1 fruit fly cellular context compared by ENCODE assay signal in genomic region chr2L:4346619-4347310, dm6.
TF ChIP-seq lines count a peak whose summit lies in the region.

No protein-coding gene starts in this region.

TF ChIP-seq in whole organism, embryonic, 481 proteins besides CTCF, POLR2A, EP300 and RAD21 (continued from another document):
- peak; percentile 45 for TF ChIP-seq CG13287 (GFP tag; IDR thresholded peaks at IDR 0.05; lab: Robert Waterston, UW; ENCODE audit: partially characterized antibody)
- TF ChIP-seq pita (GFP tag; optimal IDR thresholded peaks at IDR 0.05; lab: Kevin White, UChicago), result no peak
- TF ChIP-seq rib (GFP tag; IDR thresholded peaks at IDR 0.05; lab: Robert Waterston, UW), result peak; percentile 35; the same call in 1 of the 2 replicates
- TF ChIP-seq Scr (GFP tag; IDR thresholded peaks at IDR 0.05; lab: Robert Waterston, UW; ENCODE audit: partially characterized antibody), result 0 out of 2 replicates have a peak, but pooled peaks have one; percentile 9
- no peak for TF ChIP-seq CG33557 (GFP tag; optimal IDR thresholded peaks at IDR 0.05; lab: Kevin White, UChicago)
- TF ChIP-seq cad (GFP tag; optimal IDR thresholded peaks at IDR 0.05; lab: Kevin White, UChicago), result peak; percentile 86
- peak in 1 of 3 experiments; percentile 77 for TF ChIP-seq Stat92E (GFP tag; optimal IDR thresholded peaks at IDR 0.05; lab: Kevin White, UChicago)
- TF ChIP-seq CG8478 (optimal IDR thresholded peaks at IDR 0.05; lab: Kevin White, UChicago), result no peak
- TF ChIP-seq Bgb (GFP tag; IDR thresholded peaks at IDR 0.05; lab: Robert Waterston, UW; ENCODE audit: partially characterized antibody), result peak; percentile 30; the same call in 1 of the 2 replicates
- TF ChIP-seq CG15479 (GFP tag; optimal IDR thresholded peaks at IDR 0.05; lab: Kevin White, UChicago), result no peak
- TF ChIP-seq danr (GFP tag; IDR thresholded peaks at IDR 0.05; lab: Robert Waterston, UW), result no peak
- TF ChIP-seq B-H2 (GFP tag; optimal IDR thresholded peaks at IDR 0.05; lab: Kevin White, UChicago), result peak; percentile 40
- TF ChIP-seq Abd-B (GFP tag; optimal IDR thresholded peaks at IDR 0.05; lab: Kevin White, UChicago), result peak; percentile 18
- TF ChIP-seq ttk (GFP tag; IDR thresholded peaks at IDR 0.05; lab: Robert Waterston, UW), result 0 out of 2 replicates have a peak, but pooled peaks have one; percentile 38
- TF ChIP-seq Dll (GFP tag; IDR thresholded peaks at IDR 0.05; lab: Robert Waterston, UW; ENCODE audit: partially characterized antibody), result 0 out of 4 replicates have a peak, but pooled peaks have one; percentile 50
- no peak for TF ChIP-seq CG17359 (tag; optimal IDR thresholded peaks at IDR 0.05; lab: Kevin White, UChicago)
- TF ChIP-seq sqz (GFP tag; optimal IDR thresholded peaks at IDR 0.05; lab: Kevin White, UChicago), result peak; percentile 53
- TF ChIP-seq CG9727 (GFP tag; optimal IDR thresholded peaks at IDR 0.05; lab: Kevin White, UChicago), result no peak
- 0 out of 3 replicates have a peak, but pooled peaks have one; percentile 39 for TF ChIP-seq mld (GFP tag; IDR thresholded peaks at IDR 0.05; lab: Robert Waterston, UW; ENCODE audit: partially characterized antibody)
- TF ChIP-seq CG14014 (GFP tag; IDR thresholded peaks at IDR 0.05; lab: Robert Waterston, UW), result no peak
- TF ChIP-seq lbe (GFP tag; optimal IDR thresholded peaks at IDR 0.05; lab: Kevin White, UChicago), result no peak
- TF ChIP-seq dimm (GFP tag; IDR thresholded peaks at IDR 0.05; lab: Robert Waterston, UW), result no peak
- TF ChIP-seq MTF-1 (GFP tag; optimal IDR thresholded peaks at IDR 0.05; lab: Kevin White, UChicago; ENCODE audit: borderline replicate concordance), result no peak
- peak; percentile 86; the same call in 2 of the 3 replicates for TF ChIP-seq z (GFP tag; IDR thresholded peaks at IDR 0.05; lab: Robert Waterston, UW)
- peak; percentile 24 for TF ChIP-seq scrt (GFP tag; optimal IDR thresholded peaks at IDR 0.05; lab: Kevin White, UChicago)
- TF ChIP-seq zen2 (GFP tag; IDR thresholded peaks at IDR 0.05; lab: Robert Waterston, UW; ENCODE audit: partially characterized antibody), result peak; percentile 13; the same call in 1 of the 3 replicates
- TF ChIP-seq sr (GFP tag; IDR thresholded peaks at IDR 0.05; lab: Robert Waterston, UW), result no peak
- no peak for TF ChIP-seq cwo (GFP tag; optimal IDR thresholded peaks at IDR 0.05; lab: Kevin White, UChicago)
- TF ChIP-seq crol (GFP tag; IDR thresholded peaks at IDR 0.05; lab: Robert Waterston, UW), result peak; percentile 85
- TF ChIP-seq run (tag; optimal IDR thresholded peaks at IDR 0.05; lab: Kevin White, UChicago), result peak; percentile 69
- peak; percentile 59 for TF ChIP-seq cg (GFP tag; optimal IDR thresholded peaks at IDR 0.05; lab: Kevin White, UChicago)
- TF ChIP-seq CG5180 (GFP tag; optimal IDR thresholded peaks at IDR 0.05; lab: Kevin White, UChicago), result no peak
- peak; percentile 50; the same call in 1 of the 2 replicates for TF ChIP-seq sna (GFP tag; IDR thresholded peaks at IDR 0.05; lab: Robert Waterston, UW; ENCODE audit: partially characterized antibody)
- TF ChIP-seq CG6854 (GFP tag; optimal IDR thresholded peaks at IDR 0.05; lab: Kevin White, UChicago), result no peak
- peak; percentile 92 for TF ChIP-seq gsb-n (tag; optimal IDR thresholded peaks at IDR 0.05; lab: Kevin White, UChicago)
- no peak for TF ChIP-seq aop (GFP tag; IDR thresholded peaks at IDR 0.05; lab: Robert Waterston, UW)
- peak; percentile 45 to 63 for TF ChIP-seq Trl (optimal IDR thresholded peaks at IDR 0.05; lab: Kevin White, UChicago)
- peak; percentile 13 for TF ChIP-seq Trl (GFP tag; optimal IDR thresholded peaks at IDR 0.05; lab: Kevin White, UChicago)
- TF ChIP-seq Mad (GFP tag; optimal IDR thresholded peaks at IDR 0.05; lab: Kevin White, UChicago), result no peak
- TF ChIP-seq Sry-β (GFP tag; optimal IDR thresholded peaks at IDR 0.05; lab: Kevin White, UChicago), result no peak
- TF ChIP-seq pho (GFP tag; optimal IDR thresholded peaks at IDR 0.05; lab: Kevin White, UChicago), result no peak
- TF ChIP-seq HLH3B (GFP tag; IDR thresholded peaks at IDR 0.05; lab: Robert Waterston, UW), result no peak
- TF ChIP-seq CG16813 (GFP tag; IDR thresholded peaks at IDR 0.05; lab: Robert Waterston, UW; ENCODE audit: partially characterized antibody), result no peak
- peak; percentile 76 for TF ChIP-seq CG10543 (GFP tag; optimal IDR thresholded peaks at IDR 0.05; lab: Kevin White, UChicago)
- no peak for TF ChIP-seq B-H1 (GFP tag; IDR thresholded peaks at IDR 0.05; lab: Robert Waterston, UW)
- peak; percentile 14 for TF ChIP-seq CG17829 (tag; optimal IDR thresholded peaks at IDR 0.05; lab: Kevin White, UChicago)
- TF ChIP-seq nau (GFP tag; optimal IDR thresholded peaks at IDR 0.05; lab: Kevin White, UChicago), result no peak
- no peak for TF ChIP-seq sc (optimal IDR thresholded peaks at IDR 0.05; lab: Kevin White, UChicago)
- TF ChIP-seq sc (GFP tag; optimal IDR thresholded peaks at IDR 0.05; lab: Kevin White, UChicago), result no peak
- peak; percentile 6 for TF ChIP-seq stwl (tag; optimal IDR thresholded peaks at IDR 0.05; lab: Kevin White, UChicago)
- peak; percentile 95 for TF ChIP-seq CG17385 (GFP tag; optimal IDR thresholded peaks at IDR 0.05; lab: Kevin White, UChicago)
- no peak for TF ChIP-seq jumu (GFP tag; optimal IDR thresholded peaks at IDR 0.05; lab: Kevin White, UChicago)
- TF ChIP-seq Atf-2 (GFP tag; optimal IDR thresholded peaks at IDR 0.05; lab: Kevin White, UChicago), result no peak
- TF ChIP-seq tll (GFP tag; optimal IDR thresholded peaks at IDR 0.05; lab: Kevin White, UChicago), result peak in 1 of 2 experiments; percentile 90
- TF ChIP-seq amos (GFP tag; IDR thresholded peaks at IDR 0.05; lab: Robert Waterston, UW; ENCODE audit: partially characterized antibody), result no peak
- no peak for TF ChIP-seq pnt (GFP tag; optimal IDR thresholded peaks at IDR 0.05; lab: Kevin White, UChicago)
- TF ChIP-seq CG2129 (GFP tag; IDR thresholded peaks at IDR 0.05; lab: Robert Waterston, UW; ENCODE audit: partially characterized antibody), result 0 out of 2 replicates have a peak, but pooled peaks have one; percentile 4
- peak; percentile 33 for TF ChIP-seq Hey (tag; optimal IDR thresholded peaks at IDR 0.05; lab: Kevin White, UChicago)
- TF ChIP-seq wdn (GFP tag; IDR thresholded peaks at IDR 0.05; lab: Robert Waterston, UW), result no peak
- TF ChIP-seq Ravus (GFP tag; IDR thresholded peaks at IDR 0.05; lab: Robert Waterston, UW), result no peak
- no peak for TF ChIP-seq lov (optimal IDR thresholded peaks at IDR 0.05; lab: Kevin White, UChicago)
- TF ChIP-seq lov (GFP tag; IDR thresholded peaks at IDR 0.05; lab: Robert Waterston, UW), result peak; percentile 75; the same call in 1 of the 3 replicates
- TF ChIP-seq CG17912 (GFP tag; optimal IDR thresholded peaks at IDR 0.05; lab: Kevin White, UChicago), result no peak
- no peak for TF ChIP-seq sob (GFP tag; IDR thresholded peaks at IDR 0.05; lab: Robert Waterston, UW)
- TF ChIP-seq CG4360 (GFP tag; IDR thresholded peaks at IDR 0.05; lab: Robert Waterston, UW), result 0 out of 2 replicates have a peak, but pooled peaks have one; percentile 6
- peak; percentile 18 for TF ChIP-seq D19A (tag; optimal IDR thresholded peaks at IDR 0.05; lab: Kevin White, UChicago)
- no peak for TF ChIP-seq CG9817 (tag; optimal IDR thresholded peaks at IDR 0.05; lab: Kevin White, UChicago)
- no peak for TF ChIP-seq CG17612 (GFP tag; IDR thresholded peaks at IDR 0.05; lab: Robert Waterston, UW)
- TF ChIP-seq chn (GFP tag; optimal IDR thresholded peaks at IDR 0.05; lab: Kevin White, UChicago), result peak; percentile 33
- TF ChIP-seq CG18476 (GFP tag; optimal IDR thresholded peaks at IDR 0.05; lab: Kevin White, UChicago), result no peak
- peak; percentile 16 for TF ChIP-seq CG34376 (GFP tag; optimal IDR thresholded peaks at IDR 0.05; lab: Kevin White, UChicago)
- peak; percentile 65 for TF ChIP-seq oc (tag; optimal IDR thresholded peaks at IDR 0.05; lab: Kevin White, UChicago)
